Fruit fly (Drosophila melanogaster) whole organism, prepupa: ENCODE results near the gene brat.

Experiments used
- CG4318 ChIP-seq: fragments of 200-800 bp; sonication (Bioruptor generic); optimal IDR thresholded peaks from 3 replicates; lab custom pipeline; 2017; ENCODE audit warnings: missing biosample characterization, mild to moderate bottlenecking, missing genetic modification characterization
- Met ChIP-seq: fragments of 200-800 bp; sonication (Bioruptor generic); optimal IDR thresholded peaks from 3 replicates; lab custom pipeline; 2016; ENCODE audit warnings: missing biosample characterization, missing genetic modification characterization

DNA sequence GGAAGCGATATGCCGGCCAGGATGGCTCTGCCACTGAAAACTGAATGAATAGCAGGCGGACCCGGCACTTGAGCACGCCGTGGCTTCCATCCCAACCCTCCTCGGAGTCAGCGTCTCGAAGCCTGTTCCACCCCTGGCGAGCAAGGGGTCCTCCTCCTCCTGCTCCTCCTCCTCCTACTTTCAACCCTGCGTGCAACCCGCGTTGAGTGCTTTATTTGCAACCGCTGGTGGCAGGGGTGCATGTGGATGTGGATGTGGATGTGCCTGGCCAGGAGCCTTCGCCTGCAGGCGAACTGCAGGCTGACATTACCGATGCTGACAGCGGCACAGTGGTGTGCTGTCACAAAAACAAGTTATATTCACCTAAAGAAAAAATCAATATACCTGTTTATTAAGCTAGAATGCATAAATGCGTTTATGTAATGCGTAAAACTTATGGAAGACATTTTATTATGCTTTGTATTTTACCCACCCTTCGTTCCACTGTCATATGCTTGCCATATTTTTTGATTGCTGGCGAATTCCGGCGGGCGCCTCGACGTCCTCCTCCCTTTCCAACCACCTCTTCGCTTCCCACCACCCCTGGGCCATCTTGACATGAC, 62.9 kb downstream of the brat start:
- TF ChIP-seq Met (GFP tag; lab: Kevin White, UChicago) (peak; percentile 90), CG4318 (peak; percentile 33)
